Worm (Caenorhabditis elegans) whole organism, L1 larva: ENCODE measurements around the gene hlh-29.

ENCODE experiments used
- C04F5.9 ChIP-seq: sonication (generic microtip); optimal IDR thresholded peaks from 2 replicates; lab custom pipeline; 2016; ENCODE audit warnings: missing genetic modification characterization, missing compliant biosample characterization
- C16A3.4 ChIP-seq: fragments of 150-350 bp; optimal IDR thresholded peaks from 2 replicates; lab custom pipeline; 2014; ENCODE audit warnings: missing biosample characterization, missing genetic modification characterization
- aha-1 ChIP-seq: fragments of 150-350 bp; optimal IDR thresholded peaks from 2 replicates; lab custom pipeline; 2014; ENCODE audit warnings: missing biosample characterization, missing genetic modification characterization
- aly-2 ChIP-seq: fragments of 150-350 bp; optimal IDR thresholded peaks from 2 replicates; lab custom pipeline; 2014; ENCODE audit warnings: missing biosample characterization, missing genetic modification characterization
- ama-1 ChIP-seq: fragments of 150-350 bp; optimal IDR thresholded peaks from 2 replicates; lab custom pipeline; 2014
- blmp-1 ChIP-seq: fragments of 150-350 bp; optimal IDR thresholded peaks from 2 replicates; lab custom pipeline; 2014; ENCODE audit warnings: missing biosample characterization, missing genetic modification characterization
- ceh-88 ChIP-seq: fragments of 200-800 bp; sonication (Bioruptor generic); IDR thresholded peaks from 2 replicates; pipeline ENCODE4 v1.3.6; 2022; ENCODE audit warnings: missing genetic modification characterization, missing compliant biosample characterization
- ceh-90 ChIP-seq: sonication (generic microtip); optimal IDR thresholded peaks from 2 replicates; lab custom pipeline; 2016; ENCODE audit warnings: missing genetic modification characterization, missing compliant biosample characterization
- ces-1 ChIP-seq: fragments of 150-350 bp; optimal IDR thresholded peaks from 2 replicates; lab custom pipeline; 2014; ENCODE audit warnings: missing biosample characterization, missing genetic modification reagents, missing genetic modification characterization
- dpl-1 ChIP-seq, 3 experiments: fragments of 150-350 bp in 2 of 3; sonication (generic microtip) in 1 of 3; optimal IDR thresholded peaks; 2 replicates each; lab custom pipeline; 2014 to 2017; ENCODE audit warnings: missing biosample characterization in 3 of 3, missing genetic modification characterization in 3 of 3, missing genetic modification reagents in 3 of 3
- dsc-1 ChIP-seq: sonication (generic microtip); optimal IDR thresholded peaks from 2 replicates; lab custom pipeline; 2016; ENCODE audit warnings: mild to moderate bottlenecking, missing genetic modification characterization, missing compliant biosample characterization
- egl-27 ChIP-seq, 2 experiments: fragments of 150-350 bp in 1 of 2; sonication (generic microtip); optimal IDR thresholded peaks; 3 replicates each; lab custom pipeline; 2017 to 2018; ENCODE audit warnings: missing biosample characterization in 2 of 2, missing genetic modification characterization in 2 of 2, missing genetic modification reagents in 2 of 2
- elt-3 ChIP-seq, 6 experiments: fragments of 150-350 bp in 1 of 6; sonication (generic microtip); optimal IDR thresholded peaks; 2 replicates each; lab custom pipeline; 2017 to 2018; ENCODE audit warnings: missing biosample characterization in 6 of 6, missing genetic modification characterization in 6 of 6, inconsistent platforms in 1 of 6
- fkh-10 ChIP-seq: sonication (generic microtip); optimal IDR thresholded peaks from 2 replicates; lab custom pipeline; 2017; ENCODE audit warnings: missing biosample characterization, missing genetic modification reagents, missing genetic modification characterization
- fkh-4 ChIP-seq: sonication (generic microtip); optimal IDR thresholded peaks from 2 replicates; lab custom pipeline; 2016; ENCODE audit warnings: missing compliant biosample characterization, missing genetic modification characterization, borderline replicate concordance
- fkh-8 ChIP-seq: sonication (generic microtip); optimal IDR thresholded peaks from 2 replicates; lab custom pipeline; 2016; ENCODE audit warnings: mild to moderate bottlenecking, missing genetic modification characterization, missing compliant biosample characterization
- fos-1 ChIP-seq: fragments of 150-350 bp; optimal IDR thresholded peaks from 2 replicates; lab custom pipeline; 2014; ENCODE audit warnings: missing biosample characterization, missing genetic modification characterization
- hlh-17 ChIP-seq: fragments of 200-800 bp; sonication (Bioruptor generic); optimal IDR thresholded peaks from 2 replicates; lab custom pipeline; 2018; ENCODE audit warnings: missing genetic modification characterization, mild to moderate bottlenecking, missing compliant biosample characterization, moderate library complexity, borderline replicate concordance
- hpl-2 ChIP-seq: fragments of 150-350 bp; optimal IDR thresholded peaks from 2 replicates; lab custom pipeline; 2014; ENCODE audit warnings: missing biosample characterization, missing genetic modification reagents, missing genetic modification characterization
- irx-1 ChIP-seq: sonication (generic microtip); optimal IDR thresholded peaks from 2 replicates; lab custom pipeline; 2016; ENCODE audit warnings: missing genetic modification characterization, missing compliant biosample characterization
- jun-1 ChIP-seq: fragments of 150-350 bp; optimal IDR thresholded peaks from 2 replicates; lab custom pipeline; 2014; ENCODE audit warnings: missing biosample characterization, missing genetic modification reagents, missing genetic modification characterization
- lin-15B ChIP-seq: fragments of 150-350 bp; sonication (generic microtip); optimal IDR thresholded peaks from 3 replicates; lab custom pipeline; 2014; ENCODE audit warnings: missing biosample characterization, missing genetic modification characterization
- lin-35 ChIP-seq, 2 experiments: fragments of 150-350 bp; optimal IDR thresholded peaks; 2 replicates each; lab custom pipeline; 2014; ENCODE audit warnings: missing biosample characterization in 2 of 2, missing genetic modification characterization in 2 of 2, missing genetic modification reagents in 2 of 2
- lin-39 ChIP-seq: fragments of 150-350 bp; optimal IDR thresholded peaks from 2 replicates; lab custom pipeline; 2014; ENCODE audit warnings: missing biosample characterization, missing genetic modification reagents, missing genetic modification characterization
- lsy-2 ChIP-seq, 2 experiments: fragments of 150-350 bp; optimal IDR thresholded peaks; 2 replicates each; lab custom pipeline; 2014; ENCODE audit warnings: missing biosample characterization in 2 of 2, missing genetic modification characterization in 2 of 2
- mef-2 ChIP-seq: fragments of 150-350 bp; optimal IDR thresholded peaks from 2 replicates; lab custom pipeline; 2014; ENCODE audit warnings: missing biosample characterization, missing genetic modification characterization
- mep-1 ChIP-seq: fragments of 150-350 bp; optimal IDR thresholded peaks from 2 replicates; lab custom pipeline; 2014; ENCODE audit warnings: missing biosample characterization, missing genetic modification characterization
- nhr-11 ChIP-seq: fragments of 150-350 bp; optimal IDR thresholded peaks from 2 replicates; lab custom pipeline; 2014; ENCODE audit warnings: missing biosample characterization, missing genetic modification characterization
- nhr-20 ChIP-seq: sonication (generic microtip); optimal IDR thresholded peaks from 2 replicates; lab custom pipeline; 2016; ENCODE audit warnings: mild to moderate bottlenecking, missing genetic modification characterization, missing compliant biosample characterization
- nhr-237 ChIP-seq: fragments of 150-350 bp; optimal IDR thresholded peaks from 2 replicates; lab custom pipeline; 2014; ENCODE audit warnings: missing biosample characterization, missing genetic modification characterization
- nhr-47 ChIP-seq: sonication (generic microtip); optimal IDR thresholded peaks from 2 replicates; lab custom pipeline; 2016; ENCODE audit warnings: mild to moderate bottlenecking, missing genetic modification characterization, moderate library complexity, missing compliant biosample characterization
- nhr-71 ChIP-seq: sonication (generic microtip); optimal IDR thresholded peaks from 2 replicates; lab custom pipeline; 2016; ENCODE audit warnings: mild to moderate bottlenecking, missing genetic modification characterization, moderate library complexity, missing compliant biosample characterization
- nhr-85 ChIP-seq: sonication (generic microtip); peaks from one replicate; lab custom pipeline; 2016; ENCODE audit warnings: missing genetic modification characterization, inconsistent platforms, missing compliant biosample characterization
- nhr-90 ChIP-seq: sonication (generic microtip); optimal IDR thresholded peaks from 2 replicates; lab custom pipeline; 2016; ENCODE audit warnings: mild to moderate bottlenecking, missing genetic modification characterization, missing compliant biosample characterization; ENCODE audit not compliant: poor library complexity
- pag-3 ChIP-seq: sonication (generic microtip); optimal IDR thresholded peaks from 2 replicates; lab custom pipeline; 2017; ENCODE audit warnings: missing genetic modification characterization, mild to moderate bottlenecking, missing compliant biosample characterization, antibody characterized with exemption, borderline replicate concordance; ENCODE audit not compliant: insufficient read depth
- pax-3 ChIP-seq: fragments of 200-800 bp; sonication (Bioruptor generic); optimal IDR thresholded peaks from 2 replicates; lab custom pipeline; 2018; ENCODE audit warnings: mild to moderate bottlenecking, missing genetic modification characterization, moderate library complexity, missing compliant biosample characterization
- pqm-1 ChIP-seq: sonication (generic microtip); optimal IDR thresholded peaks from 3 replicates; lab custom pipeline; 2017; ENCODE audit warnings: missing biosample characterization, missing genetic modification characterization
- skn-1 ChIP-seq: fragments of 150-350 bp; optimal IDR thresholded peaks from 2 replicates; lab custom pipeline; 2014; ENCODE audit warnings: missing biosample characterization, missing genetic modification characterization
- snpc-4 ChIP-seq: fragments of 150-350 bp; optimal IDR thresholded peaks from 2 replicates; lab custom pipeline; 2014; ENCODE audit warnings: missing biosample characterization, missing genetic modification characterization
- snu-23 ChIP-seq: sonication (generic microtip); optimal IDR thresholded peaks from 2 replicates; lab custom pipeline; 2016; ENCODE audit warnings: missing genetic modification characterization, missing compliant biosample characterization
- sox-4 ChIP-seq: sonication (generic microtip); optimal IDR thresholded peaks from 2 replicates; lab custom pipeline; 2016; ENCODE audit warnings: missing genetic modification characterization, missing compliant biosample characterization
- sup-37 ChIP-seq: fragments of 200-800 bp; sonication (Bioruptor generic); optimal IDR thresholded peaks from 2 replicates; lab custom pipeline; 2018; ENCODE audit warnings: mild to moderate bottlenecking, missing genetic modification characterization, missing compliant biosample characterization
- tlp-1 ChIP-seq: fragments of 150-350 bp; optimal IDR thresholded peaks from 2 replicates; lab custom pipeline; 2014; ENCODE audit warnings: missing biosample characterization, missing genetic modification characterization
- unc-130 ChIP-seq: fragments of 150-350 bp; optimal IDR thresholded peaks from 2 replicates; lab custom pipeline; 2017; ENCODE audit warnings: missing biosample characterization, missing genetic modification characterization, inconsistent platforms
- unc-62 ChIP-seq: fragments of 150-350 bp; optimal IDR thresholded peaks from 2 replicates; lab custom pipeline; 2014; ENCODE audit warnings: missing biosample characterization, missing genetic modification reagents, missing genetic modification characterization
- unc-86 ChIP-seq: sonication (generic microtip); optimal IDR thresholded peaks from 2 replicates; lab custom pipeline; 2016; ENCODE audit warnings: missing genetic modification characterization, missing compliant biosample characterization
- vab-15 ChIP-seq: sonication (generic microtip); optimal IDR thresholded peaks from 2 replicates; lab custom pipeline; 2017; ENCODE audit warnings: missing genotype, mild to moderate bottlenecking, missing genetic modification characterization, missing compliant biosample characterization
- xbp-1 ChIP-seq: sonication (generic microtip); optimal IDR thresholded peaks from 2 replicates; lab custom pipeline; 2016; ENCODE audit warnings: missing genetic modification characterization, missing compliant biosample characterization
- zip-4 ChIP-seq: fragments of 200-800 bp; sonication (Bioruptor generic); optimal IDR thresholded peaks from 2 replicates; lab custom pipeline; 2018; ENCODE audit warnings: mild to moderate bottlenecking, missing genetic modification characterization, moderate library complexity, missing compliant biosample characterization
- ztf-4 ChIP-seq: fragments of 150-350 bp; optimal IDR thresholded peaks from 2 replicates; lab custom pipeline; 2014; ENCODE audit warnings: missing biosample characterization, missing genetic modification characterization

hlh-29 gene

DNA sequence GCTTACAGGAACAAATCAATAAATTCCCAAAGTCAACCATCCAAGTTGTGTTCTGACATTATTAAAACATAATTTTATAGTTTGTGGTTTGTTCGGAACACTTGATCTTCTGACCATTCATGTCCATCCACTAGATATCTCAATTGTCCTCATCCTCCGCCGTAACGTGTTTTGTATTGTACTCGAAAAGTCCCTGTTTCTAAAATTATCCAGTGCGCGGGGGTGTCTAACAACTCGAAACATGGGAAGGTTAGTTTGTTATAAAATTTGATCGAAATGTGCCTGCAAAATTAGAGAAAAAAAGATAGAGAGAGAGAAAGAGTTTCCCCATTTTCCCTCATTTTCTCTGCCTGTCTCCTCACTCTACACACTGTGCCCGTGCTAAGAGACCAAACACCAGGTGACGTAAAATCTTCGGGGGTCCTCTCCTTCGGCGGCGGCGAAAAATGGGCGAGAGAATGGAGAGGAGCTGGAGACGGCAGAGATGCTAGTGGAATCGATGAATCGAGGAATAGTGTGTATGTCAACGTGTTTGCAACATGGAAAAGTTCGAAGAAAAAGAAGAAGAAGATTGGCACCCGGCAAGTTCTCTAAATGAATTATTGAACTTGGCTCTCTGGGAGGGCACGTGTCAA lies 42.8 kb downstream of the hlh-29 start (continued):
- TF ChIP-seq pax-3 (tag; lab: Kevin White, UChicago) (peak; percentile 49), tlp-1 (no peak), mef-2 (tag; lab: Kevin White, UChicago) (peak; percentile 80), nhr-71 (peak; percentile 99), aha-1 (tag; lab: Kevin White, UChicago) (no peak), mep-1 (tag; lab: Kevin White, UChicago) (peak; percentile 89), skn-1 (tag; lab: Kevin White, UChicago) (peak; percentile 74), nhr-237 (tag; lab: Kevin White, UChicago) (peak; percentile 88), fkh-8 (peak; percentile 70), fkh-10 (GFP tag; lab: Kevin White, UChicago) (peak; percentile 51), pqm-1 (tag; lab: Kevin White, UChicago) (no peak), pag-3 (tag; lab: Kevin White, UChicago) (peak; percentile 63), hlh-17 (GFP tag; lab: Kevin White, UChicago) (no peak), C04F5.9 (tag; lab: Kevin White, UChicago) (peak; percentile 34), unc-130 (peak; percentile 38), nhr-47 (tag; lab: Kevin White, UChicago) (peak; percentile 92), hpl-2 (GFP tag; lab: Kevin White, UChicago) (peak; percentile 57), ceh-90 (no peak), irx-1 (tag; lab: Kevin White, UChicago) (peak; percentile 69), zip-4 (GFP tag; lab: Kevin White, UChicago) (peak; percentile 57), nhr-11 (peak; percentile 56), snu-23 (GFP tag; lab: Kevin White, UChicago) (peak; percentile 95), snpc-4 (tag; lab: Kevin White, UChicago) (peak; percentile 62), xbp-1 (tag; lab: Kevin White, UChicago) (peak; percentile 84), dpl-1 (GFP tag; optimal IDR thresholded peaks at IDR 0.05; lab: Kevin White, UChicago) (peak; percentile 20 to 42 (median 40)), nhr-20 (tag; lab: Kevin White, UChicago) (peak; percentile 99), jun-1 (tag; lab: Kevin White, UChicago) (no peak), lin-15B (no peak), unc-86 (peak; percentile 93), fos-1 (tag; lab: Kevin White, UChicago) (peak; percentile 79), unc-62 (GFP tag; lab: Kevin White, UChicago) (no peak), ama-1 (lab: Kevin White, UChicago) (no peak), egl-27 (tag; optimal IDR thresholded peaks at IDR 0.05; lab: Kevin White, UChicago) (peak; percentile 95 to 96)
- TF ChIP-seq, all 84 proteins: peak for 59

DNA sequence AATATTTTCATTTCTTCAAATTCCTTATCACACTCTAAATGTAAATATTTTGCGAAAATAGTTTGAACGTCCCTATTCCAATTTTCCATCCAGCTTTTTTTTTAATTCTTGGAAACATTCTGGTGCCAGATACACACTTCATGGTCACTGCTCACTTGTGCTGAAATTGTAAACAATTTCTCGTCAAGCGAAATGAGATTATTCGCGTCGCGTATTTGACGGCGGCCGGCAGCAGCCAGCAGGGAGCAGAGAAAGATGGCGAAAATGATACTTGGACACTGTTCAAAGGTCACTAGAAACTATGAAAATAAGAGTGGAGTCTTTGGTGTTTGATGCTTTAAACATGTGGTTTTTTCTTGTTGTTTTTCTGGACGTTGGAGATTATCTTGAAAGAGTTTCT lies 44.0 kb downstream of the hlh-29 start:
- no peak for TF ChIP-seq pax-3 (tag; lab: Kevin White, UChicago)
- TF ChIP-seq ceh-88 (GFP tag; lab: Robert Waterston, UW): no peak
- peak; percentile 13 for TF ChIP-seq snu-23 (GFP tag; lab: Kevin White, UChicago)
- TF ChIP-seq unc-130: no peak
- no peak for TF ChIP-seq fos-1 (tag; lab: Kevin White, UChicago)
- TF ChIP-seq fkh-8: peak; percentile 17
- peak; percentile 3 for TF ChIP-seq vab-15 (tag; lab: Kevin White, UChicago)
- TF ChIP-seq nhr-85: no peak
- TF ChIP-seq C16A3.4 (tag; lab: Kevin White, UChicago): no peak
- peak; percentile 32 for TF ChIP-seq dsc-1
- no peak for TF ChIP-seq ces-1 (GFP tag; lab: Kevin White, UChicago)
- no peak for TF ChIP-seq aha-1 (tag; lab: Kevin White, UChicago)
- no peak for TF ChIP-seq lin-35 (GFP tag; optimal IDR thresholded peaks at IDR 0.05; lab: Kevin White, UChicago)
- no peak for TF ChIP-seq lin-39 (tag; lab: Kevin White, UChicago)
- TF ChIP-seq xbp-1 (tag; lab: Kevin White, UChicago): no peak
- no peak for TF ChIP-seq elt-3 (tag; optimal IDR thresholded peaks at IDR 0.05; lab: Kevin White, UChicago)
- no peak for TF ChIP-seq aly-2 (tag; lab: Kevin White, UChicago)
- TF ChIP-seq blmp-1 (tag; lab: Kevin White, UChicago): no peak
- peak; percentile 87 for TF ChIP-seq nhr-20 (tag; lab: Kevin White, UChicago)
- TF ChIP-seq sox-4 (tag; lab: Kevin White, UChicago): no peak
- TF ChIP-seq ceh-90: no peak
- no peak for TF ChIP-seq ztf-4
- TF ChIP-seq lsy-2 (tag; optimal IDR thresholded peaks at IDR 0.05; lab: Kevin White, UChicago): peak in 1 of 2 experiments; percentile 29
- no peak for TF ChIP-seq sup-37 (GFP tag; lab: Kevin White, UChicago)
- TF ChIP-seq fkh-4 (tag; lab: Kevin White, UChicago): no peak
- no peak for TF ChIP-seq nhr-90
- peak; percentile 41 for TF ChIP-seq nhr-71
- TF ChIP-seq nhr-47 (tag; lab: Kevin White, UChicago): peak; percentile 3
- no peak for TF ChIP-seq fkh-10 (GFP tag; lab: Kevin White, UChicago)
- no peak for TF ChIP-seq pqm-1 (tag; lab: Kevin White, UChicago)
